Fruit fly (Drosophila melanogaster) whole organism, embryonic: ENCODE data around the gene CG10581.

Experiments used
- Atf3 ChIP-seq: fragments of 200-800 bp; sonication (Bioruptor generic); optimal IDR thresholded peaks from 3 replicates; lab custom pipeline; 2016; ENCODE audit warnings: missing biosample characterization, missing genetic modification characterization
- Awh ChIP-seq: fragments of 200-800 bp; sonication (Bioruptor generic); IDR thresholded peaks from 2 replicates; pipeline ENCODE4, ENCODE4 v1.3.6; 2022; ENCODE audit warnings: missing biosample characterization, missing genetic modification characterization
- BtbVII ChIP-seq: fragments of 200-800 bp; sonication (Bioruptor generic); optimal IDR thresholded peaks from 3 replicates; lab custom pipeline; 2017; ENCODE audit warnings: missing biosample characterization, mild to moderate bottlenecking, missing genetic modification characterization
- CG11723 ChIP-seq: fragments of 200-800 bp; sonication (Bioruptor generic); optimal IDR thresholded peaks from 2 replicates; lab custom pipeline; 2017; ENCODE audit warnings: missing biosample characterization, mild to moderate bottlenecking, missing genetic modification characterization
- CG12236 ChIP-seq: fragments of 200-800 bp; sonication (Bioruptor generic); optimal IDR thresholded peaks from 2 replicates; lab custom pipeline; 2016; ENCODE audit warnings: missing biosample characterization, missing genetic modification characterization
- CG12299 ChIP-seq: fragments of 200-800 bp; sonication (Bioruptor generic); optimal IDR thresholded peaks from 2 replicates; lab custom pipeline; 2018; ENCODE audit warnings: missing biosample characterization, mild to moderate bottlenecking, missing genetic modification characterization
- CG12391 ChIP-seq: fragments of 200-800 bp; sonication (Bioruptor generic); optimal IDR thresholded peaks from 3 replicates; lab custom pipeline; 2018; ENCODE audit warnings: missing biosample characterization, mild to moderate bottlenecking, missing genetic modification characterization, moderate library complexity
- CG13296 ChIP-seq: fragments of 200-800 bp; sonication (Bioruptor generic); optimal IDR thresholded peaks from 3 replicates; lab custom pipeline; 2018; ENCODE audit warnings: missing biosample characterization, mild to moderate bottlenecking, missing genetic modification characterization
- CG13775 ChIP-seq: fragments of 200-800 bp; sonication (Bioruptor generic); optimal IDR thresholded peaks from 3 replicates; lab custom pipeline; 2017; ENCODE audit warnings: missing biosample characterization, mild to moderate bottlenecking, missing genetic modification characterization
- CG15011 ChIP-seq: fragments of 200-800 bp; sonication (Bioruptor generic); optimal IDR thresholded peaks from 3 replicates; lab custom pipeline; 2018; ENCODE audit warnings: missing biosample characterization, mild to moderate bottlenecking, missing genetic modification characterization
- CG1603 ChIP-seq: fragments of 200-800 bp; sonication (Bioruptor generic); optimal IDR thresholded peaks from 2 replicates; lab custom pipeline; 2019; ENCODE audit warnings: missing biosample characterization, mild to moderate bottlenecking, missing genetic modification characterization, moderate library complexity
- CG17328 ChIP-seq: fragments of 200-800 bp; sonication (Bioruptor generic); IDR thresholded peaks from 2 replicates; pipeline ENCODE4 v1.3.6; 2022; ENCODE audit warnings: missing biosample characterization, missing genetic modification characterization
- CG30020 ChIP-seq: fragments of 200-800 bp; optimal IDR thresholded peaks from 2 replicates; lab custom pipeline; 2019; ENCODE audit warnings: missing biosample characterization, mild to moderate bottlenecking, missing genetic modification characterization, moderate library complexity
- CG32772 ChIP-seq: fragments of 200-800 bp; sonication (Bioruptor generic); IDR thresholded peaks from 2 replicates; pipeline ENCODE4 v1.3.6; 2022; ENCODE audit warnings: missing biosample characterization, missing genetic modification characterization
- CG34422 ChIP-seq: fragments of 200-800 bp; sonication (Bioruptor generic); IDR thresholded peaks from 3 replicates; pipeline ENCODE4 v1.3.6; 2022; ENCODE audit warnings: missing biosample characterization, missing genetic modification characterization
- CG3995 ChIP-seq: fragments of 200-800 bp; sonication (Bioruptor generic); optimal IDR thresholded peaks from 3 replicates; lab custom pipeline; 2016; ENCODE audit warnings: missing biosample characterization, missing genetic modification characterization
- CG9437 ChIP-seq: fragments of 200-800 bp; sonication (Bioruptor generic); optimal IDR thresholded peaks from 2 replicates; lab custom pipeline; 2018; ENCODE audit warnings: missing biosample characterization, mild to moderate bottlenecking, missing genetic modification characterization
- Camta ChIP-seq: fragments of 200-800 bp; sonication (Bioruptor generic); optimal IDR thresholded peaks from 2 replicates; lab custom pipeline; 2016; ENCODE audit warnings: missing biosample characterization, missing genetic modification characterization
- CrebB ChIP-seq: fragments of 200-800 bp; sonication (Bioruptor generic); optimal IDR thresholded peaks from 3 replicates; lab custom pipeline; 2018; ENCODE audit warnings: missing biosample characterization, mild to moderate bottlenecking, missing genetic modification characterization
- D19A ChIP-seq: fragments of 200-800 bp; optimal IDR thresholded peaks from 3 replicates; lab custom pipeline; 2019; ENCODE audit warnings: missing biosample characterization, mild to moderate bottlenecking, missing genetic modification characterization, moderate library complexity
- Ets97D ChIP-seq: fragments of 200-800 bp; sonication (Bioruptor generic); optimal IDR thresholded peaks from 3 replicates; lab custom pipeline; 2016; ENCODE audit warnings: missing biosample characterization, missing genetic modification characterization
- HLH3B ChIP-seq: fragments of 200-800 bp; sonication (Bioruptor generic); IDR thresholded peaks from 2 replicates; pipeline ENCODE4 v1.3.6; 2022; ENCODE audit warnings: missing biosample characterization, missing genetic modification characterization
- Jarid2 ChIP-seq: fragments of 200-800 bp; sonication (Bioruptor generic); optimal IDR thresholded peaks from 3 replicates; lab custom pipeline; 2017; ENCODE audit warnings: mild to moderate bottlenecking, missing biosample characterization, missing genetic modification reagents, missing genetic modification characterization
- Lim3 ChIP-seq: fragments of 200-800 bp; sonication (Bioruptor generic); IDR thresholded peaks from 2 replicates; pipeline ENCODE4 v1.3.6; 2022; ENCODE audit warnings: missing biosample characterization, missing genetic modification characterization
- MBD-R2 ChIP-seq: fragments of 200-800 bp; sonication (Bioruptor generic); IDR thresholded peaks from 2 replicates; pipeline ENCODE4 v1.3.6; 2022; ENCODE audit warnings: missing biosample characterization, missing genetic modification characterization
- Nf-YA ChIP-seq: fragments of 200-800 bp; sonication (Bioruptor generic); IDR thresholded peaks from 2 replicates; pipeline ENCODE4 v1.3.6; 2022; ENCODE audit warnings: missing biosample characterization, missing genetic modification characterization
- Nf-YB ChIP-seq: fragments of 200-800 bp; sonication (Bioruptor generic); optimal IDR thresholded peaks from 3 replicates; lab custom pipeline; 2019; ENCODE audit warnings: missing biosample characterization, mild to moderate bottlenecking, missing genetic modification characterization, moderate library complexity
- Poxn ChIP-seq: fragments of 200-800 bp; sonication (Bioruptor generic); IDR thresholded peaks from 2 replicates; pipeline ENCODE4 v1.3.6; 2022; ENCODE audit warnings: missing biosample characterization, missing genetic modification characterization
- Ptx1 ChIP-seq: fragments of 200-800 bp; sonication (Bioruptor generic); IDR thresholded peaks from 2 replicates; pipeline ENCODE4 v1.3.6; 2022; ENCODE audit warnings: missing biosample characterization, missing genetic modification characterization
- Trl ChIP-seq, 3 experiments: fragments of >200 bp in 2 of 3; fragments of 200-800 bp in 1 of 3; sonication (Bioruptor generic) in 1 of 3; optimal IDR thresholded peaks; 2 replicates in 1 of 3; 3 replicates in 2 of 3; lab custom pipeline; 2016 to 2017; ENCODE audit warnings: missing biosample characterization in 1 of 3, missing genetic modification characterization in 1 of 3
- Xbp1 ChIP-seq: fragments of 200-800 bp; sonication (Bioruptor generic); optimal IDR thresholded peaks from 3 replicates; lab custom pipeline; 2016; ENCODE audit warnings: missing biosample characterization, mild to moderate bottlenecking, missing genetic modification characterization
- al ChIP-seq: fragments of 200-800 bp; sonication (Bioruptor generic); IDR thresholded peaks from 2 replicates; pipeline ENCODE4 v1.3.6; 2022; ENCODE audit warnings: missing biosample characterization, missing genetic modification characterization
- ap ChIP-seq: fragments of 200-800 bp; sonication (Bioruptor generic); IDR thresholded peaks from 2 replicates; pipeline ENCODE4 v1.3.6; 2022; ENCODE audit warnings: missing biosample characterization, missing genetic modification characterization
- bbx ChIP-seq: fragments of 200-800 bp; sonication (Bioruptor generic); IDR thresholded peaks from 2 replicates; pipeline ENCODE4 v1.3.6; 2022; ENCODE audit warnings: missing biosample characterization, missing genetic modification characterization; ENCODE audit not compliant: partially characterized antibody
- cad ChIP-seq: fragments of >200 bp; optimal IDR thresholded peaks from 2 replicates; lab custom pipeline; 2017; ENCODE audit warnings: missing biosample characterization, missing genetic modification characterization
- cas ChIP-seq: fragments of 200-800 bp; sonication (Bioruptor generic); IDR thresholded peaks from 2 replicates; pipeline ENCODE4 v1.3.6; 2022; ENCODE audit warnings: missing biosample characterization, missing genetic modification characterization
- cg ChIP-seq: fragments of 200-800 bp; sonication (Bioruptor generic); optimal IDR thresholded peaks from 3 replicates; lab custom pipeline; 2019; ENCODE audit warnings: missing biosample characterization, mild to moderate bottlenecking, missing genetic modification characterization, moderate library complexity
- esg ChIP-seq: fragments of 200-800 bp; sonication (Bioruptor generic); conservative IDR thresholded peaks from 2 replicates; pipeline ENCODE4 v1.3.6; 2022; ENCODE audit warnings: missing biosample characterization, missing genetic modification characterization
- gsb-n ChIP-seq: fragments of 200-800 bp; sonication (Bioruptor generic); optimal IDR thresholded peaks from 3 replicates; lab custom pipeline; 2018; ENCODE audit warnings: missing biosample characterization, mild to moderate bottlenecking, missing genetic modification characterization
- inv ChIP-seq: fragments of 200-800 bp; sonication (Bioruptor generic); IDR thresholded peaks from 2 replicates; pipeline ENCODE4 v1.3.6; 2022; ENCODE audit warnings: missing biosample characterization, missing genetic modification characterization; ENCODE audit not compliant: partially characterized antibody
- lab ChIP-seq: fragments of 200-800 bp; sonication (Bioruptor generic); optimal IDR thresholded peaks from 3 replicates; lab custom pipeline; 2017; ENCODE audit warnings: missing biosample characterization, missing genetic modification characterization, mild to moderate bottlenecking, moderate library complexity, missing genetic modification reagents
- maf-S ChIP-seq: fragments of 200-800 bp; sonication (Bioruptor generic); optimal IDR thresholded peaks from 2 replicates; lab custom pipeline; 2016; ENCODE audit warnings: missing biosample characterization, missing genetic modification characterization
- nmo ChIP-seq: fragments of 200-800 bp; sonication (Bioruptor generic); optimal IDR thresholded peaks from 2 replicates; lab custom pipeline; 2018; ENCODE audit warnings: missing biosample characterization, mild to moderate bottlenecking, missing genetic modification characterization, moderate library complexity
- odd ChIP-seq: fragments of 200-800 bp; sonication (Bioruptor generic); optimal IDR thresholded peaks from 2 replicates; lab custom pipeline; 2017; ENCODE audit warnings: missing biosample characterization, mild to moderate bottlenecking, missing genetic modification characterization
- onecut ChIP-seq: fragments of 200-800 bp; sonication (Bioruptor generic); IDR thresholded peaks from 2 replicates; pipeline ENCODE4 v1.3.6; 2022; ENCODE audit warnings: missing biosample characterization, missing genetic modification characterization
- pnt ChIP-seq: fragments of 200-800 bp; sonication (Bioruptor generic); optimal IDR thresholded peaks from 3 replicates; lab custom pipeline; 2016; ENCODE audit warnings: missing biosample characterization, missing genetic modification characterization
- slou ChIP-seq: fragments of 200-800 bp; sonication (Bioruptor generic); optimal IDR thresholded peaks from 3 replicates; lab custom pipeline; 2016; ENCODE audit warnings: missing biosample characterization, missing genetic modification characterization
- tin ChIP-seq: fragments of 200-800 bp; sonication (Bioruptor generic); optimal IDR thresholded peaks from 3 replicates; lab custom pipeline; 2016; ENCODE audit warnings: missing biosample characterization, missing genetic modification characterization
- toy ChIP-seq: fragments of 200-800 bp; sonication (Bioruptor generic); IDR thresholded peaks from 2 replicates; pipeline ENCODE4 v1.3.6; 2022; ENCODE audit warnings: missing biosample characterization, missing genetic modification characterization
- unc-4 ChIP-seq: fragments of 200-800 bp; sonication (Bioruptor generic); IDR thresholded peaks from 2 replicates; pipeline ENCODE4 v1.3.6; 2022; ENCODE audit warnings: missing biosample characterization, missing genetic modification characterization; ENCODE audit not compliant: partially characterized antibody
- yki ChIP-seq: fragments of >200 bp; optimal IDR thresholded peaks from 3 replicates; lab custom pipeline; 2018
- zfh1 ChIP-seq: fragments of 200-800 bp; sonication (Bioruptor generic); IDR thresholded peaks from 3 replicates; pipeline ENCODE4 v1.3.6; 2022; ENCODE audit warnings: missing biosample characterization, missing genetic modification characterization

CG10581 gene

DNA sequence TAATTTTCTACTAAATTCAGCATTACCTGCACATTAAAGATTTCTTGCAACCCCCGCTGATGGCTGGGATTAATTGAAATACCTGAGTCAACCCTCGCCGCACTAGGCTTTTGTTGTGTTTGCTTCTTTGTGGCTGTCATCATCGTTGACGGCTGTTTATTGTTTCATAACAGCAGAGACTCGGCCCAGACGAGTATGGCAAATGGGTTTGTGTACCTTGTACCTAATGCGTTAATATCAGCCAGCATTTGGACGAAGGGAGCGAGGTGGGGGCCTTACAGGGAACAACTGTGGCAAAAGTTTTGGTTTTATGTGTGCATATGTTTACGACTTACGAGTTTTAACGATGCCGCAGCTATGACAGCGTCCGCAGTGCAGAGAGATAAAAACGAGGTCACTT is 21.8 kb upstream of the CG10581 start (continued):
- TF ChIP-seq pnt (GFP tag; lab: Kevin White, UChicago) (no peak), cad (GFP tag; lab: Kevin White, UChicago) (no peak), Awh (no peak), unc-4 (GFP tag; lab: Robert Waterston, UW) (no peak), Ptx1 (no peak), al (GFP tag; lab: Robert Waterston, UW) (no peak), Lim3 (GFP tag; lab: Robert Waterston, UW) (no peak), CG12299 (no peak), CG11723 (GFP tag; lab: Kevin White, UChicago) (no peak), CG30020 (tag; lab: Kevin White, UChicago) (no peak), odd (GFP tag; lab: Kevin White, UChicago) (no peak), cg (GFP tag; lab: Kevin White, UChicago) (no peak), HLH3B (GFP tag; lab: Robert Waterston, UW) (no peak), cas (GFP tag; lab: Robert Waterston, UW) (no peak), CG9437 (GFP tag; lab: Kevin White, UChicago) (no peak), toy (GFP tag; lab: Robert Waterston, UW) (0 out of 2 replicates have a peak, but pooled peaks have one; percentile 7), CG13775 (GFP tag; lab: Kevin White, UChicago) (no peak), CG17328 (no peak), Nf-YB (GFP tag; lab: Kevin White, UChicago) (no peak), CG12236 (GFP tag; lab: Kevin White, UChicago) (no peak), CG1603 (tag; lab: Kevin White, UChicago) (no peak), CG32772 (no peak), gsb-n (tag; lab: Kevin White, UChicago) (peak; percentile 1), slou (GFP tag; lab: Kevin White, UChicago) (no peak), ap (no peak), CrebB (tag; lab: Kevin White, UChicago) (no peak), nmo (GFP tag; lab: Kevin White, UChicago) (no peak), CG13296 (GFP tag; lab: Kevin White, UChicago) (peak; percentile 14), tin (no peak), Poxn (GFP tag; lab: Robert Waterston, UW) (no peak), Xbp1 (GFP tag; lab: Kevin White, UChicago) (no peak), Ets97D (GFP tag; lab: Kevin White, UChicago) (no peak), Nf-YA (GFP tag; lab: Robert Waterston, UW) (no peak), MBD-R2 (GFP tag; lab: Robert Waterston, UW) (no peak), inv (no peak), maf-S (GFP tag; lab: Kevin White, UChicago) (peak; percentile 3), CG12391 (tag; lab: Kevin White, UChicago) (no peak), Trl (optimal IDR thresholded peaks at IDR 0.05; lab: Kevin White, UChicago) (no peak), Trl (GFP tag; optimal IDR thresholded peaks at IDR 0.05; lab: Kevin White, UChicago) (no peak), onecut (GFP tag; lab: Robert Waterston, UW) (no peak), lab (GFP tag; lab: Kevin White, UChicago) (peak; percentile 50), BtbVII (no peak), CG34422 (no peak), CG3995 (GFP tag; lab: Kevin White, UChicago) (no peak), D19A (tag; lab: Kevin White, UChicago) (no peak), zfh1 (GFP tag; lab: Robert Waterston, UW) (no peak), yki (no peak), esg (GFP tag; lab: Robert Waterston, UW) (no peak), Jarid2 (GFP tag; lab: Kevin White, UChicago) (no peak), Camta (no peak), Atf3 (GFP tag; lab: Kevin White, UChicago) (no peak), bbx (GFP tag; lab: Robert Waterston, UW) (no peak), CG15011 (GFP tag; lab: Kevin White, UChicago) (no peak)
